Fruit fly (Drosophila melanogaster) Kc167 (cell line): ENCODE results near the gene CG14689.

Experiments
- Myc ChIP-seq: fragments of >200 bp; optimal IDR thresholded peaks from 2 replicates; lab custom pipeline; 2017; ENCODE audit warnings: missing external identifiers
- h ChIP-seq: fragments of >200 bp; optimal IDR thresholded peaks from 3 replicates; lab custom pipeline; 2018; ENCODE audit warnings: missing external identifiers
- insv ChIP-seq: fragments of >200 bp; optimal IDR thresholded peaks from 3 replicates; lab custom pipeline; 2018; ENCODE audit warnings: missing external identifiers
- psq ChIP-seq: fragments of >200 bp; optimal IDR thresholded peaks from 2 replicates; lab custom pipeline; 2017; ENCODE audit warnings: missing external identifiers
- ttk ChIP-seq: sonication (Bioruptor generic); optimal IDR thresholded peaks from 2 replicates; lab custom pipeline; 2017; ENCODE audit warnings: missing external identifiers

DNA sequence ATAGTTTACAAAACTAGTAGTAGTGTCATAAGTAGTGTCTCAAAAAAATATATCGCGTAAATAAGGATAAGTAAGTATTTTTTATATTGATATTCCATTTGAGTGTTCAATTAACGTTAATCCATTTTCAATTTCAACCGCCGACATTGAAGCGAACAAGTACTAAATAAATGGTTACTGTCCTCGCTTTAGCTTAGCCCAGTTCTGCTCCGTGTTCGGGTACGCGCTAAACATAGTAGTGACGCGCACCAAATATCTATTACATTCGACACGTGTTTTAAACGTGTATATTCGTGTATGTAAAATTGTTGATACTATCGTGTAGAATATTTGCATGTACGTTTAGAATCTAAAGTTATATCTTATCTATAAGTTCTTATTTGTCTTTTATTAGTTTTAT lies 35.9 kb downstream of the CG14689 start:
- TF ChIP-seq Myc (lab: Kevin White, UChicago) = no peak
- TF ChIP-seq psq (lab: Kevin White, UChicago) = no peak
- TF ChIP-seq insv (lab: Kevin White, UChicago) = no peak
- no peak for TF ChIP-seq ttk (lab: Kevin White, UChicago)
- TF ChIP-seq h (lab: Kevin White, UChicago) = no peak
